Worm (Caenorhabditis elegans) whole organism, L2 larva: Measurements from ENCODE around the gene C04F6.7.

ENCODE experiments used
- C34F6.9 ChIP-seq: fragments of 150-350 bp; optimal IDR thresholded peaks from 2 replicates; lab custom pipeline; 2014; ENCODE audit warnings: missing biosample characterization, missing genetic modification characterization
- F13H6.1 ChIP-seq: sonication (generic microtip); optimal IDR thresholded peaks from 2 replicates; lab custom pipeline; 2016; ENCODE audit warnings: missing genetic modification characterization, missing compliant biosample characterization
- alr-1 ChIP-seq: fragments of 150-350 bp; optimal IDR thresholded peaks from 2 replicates; lab custom pipeline; 2014; ENCODE audit warnings: missing biosample characterization, missing genetic modification characterization
- blmp-1 ChIP-seq: sonication (generic microtip); optimal IDR thresholded peaks from 2 replicates; lab custom pipeline; 2017; ENCODE audit warnings: missing genetic modification characterization, mild to moderate bottlenecking, missing compliant biosample characterization, antibody characterized with exemption, moderate library complexity; ENCODE audit not compliant: insufficient read depth
- ceh-82 ChIP-seq: fragments of 150-350 bp; optimal IDR thresholded peaks from 2 replicates; lab custom pipeline; 2014; ENCODE audit warnings: missing biosample characterization, missing genetic modification characterization
- crh-2 ChIP-seq: sonication (generic microtip); optimal IDR thresholded peaks from 2 replicates; lab custom pipeline; 2017; ENCODE audit warnings: missing biosample characterization, missing genetic modification characterization
- dmd-4 ChIP-seq: sonication (generic microtip); optimal IDR thresholded peaks from 2 replicates; lab custom pipeline; 2017; ENCODE audit warnings: missing biosample characterization, missing genetic modification characterization
- elt-1 ChIP-seq: fragments of 150-350 bp; optimal IDR thresholded peaks from 2 replicates; lab custom pipeline; 2014; ENCODE audit warnings: missing biosample characterization, missing genetic modification characterization
- elt-3 ChIP-seq: sonication (generic microtip); optimal IDR thresholded peaks from 2 replicates; lab custom pipeline; 2017; ENCODE audit warnings: missing biosample characterization, missing genetic modification characterization
- fos-1 ChIP-seq: fragments of 150-350 bp; optimal IDR thresholded peaks from 2 replicates; lab custom pipeline; 2014; ENCODE audit warnings: missing biosample characterization, missing genetic modification characterization
- gmeb-1 ChIP-seq: fragments of 150-350 bp; optimal IDR thresholded peaks from 2 replicates; lab custom pipeline; 2014; ENCODE audit warnings: missing biosample characterization, missing genetic modification characterization
- lin-13 ChIP-seq: fragments of 150-350 bp; optimal IDR thresholded peaks from 2 replicates; lab custom pipeline; 2014; ENCODE audit warnings: missing biosample characterization, missing genetic modification reagents, missing genetic modification characterization
- lsy-2 ChIP-seq, 2 experiments: fragments of 150-350 bp in 1 of 2; sonication (generic microtip) in 1 of 2; optimal IDR thresholded peaks; 2 replicates each; lab custom pipeline; 2014 to 2017; ENCODE audit warnings: missing biosample characterization in 2 of 2, missing genetic modification characterization in 2 of 2
- mab-5 ChIP-seq: fragments of 150-350 bp; optimal IDR thresholded peaks from 2 replicates; lab custom pipeline; 2014; ENCODE audit warnings: missing biosample characterization, missing genetic modification characterization
- mdl-1 ChIP-seq, 2 experiments: fragments of 150-350 bp in 1 of 2; sonication (generic microtip) in 1 of 2; optimal IDR thresholded peaks; 2 replicates each; lab custom pipeline; 2017; ENCODE audit warnings: missing biosample characterization in 2 of 2, missing genetic modification characterization in 2 of 2
- nhr-10 ChIP-seq: sonication (generic microtip); optimal IDR thresholded peaks from 2 replicates; lab custom pipeline; 2017; ENCODE audit warnings: missing biosample characterization, missing genetic modification characterization
- nhr-11 ChIP-seq: fragments of 150-350 bp; optimal IDR thresholded peaks from 2 replicates; lab custom pipeline; 2014; ENCODE audit warnings: missing biosample characterization, missing genetic modification characterization
- nhr-12 ChIP-seq: fragments of 150-350 bp; optimal IDR thresholded peaks from 2 replicates; lab custom pipeline; 2014; ENCODE audit warnings: missing biosample characterization, missing genetic modification characterization
- nhr-129 ChIP-seq: fragments of 150-350 bp; optimal IDR thresholded peaks from 2 replicates; lab custom pipeline; 2014; ENCODE audit warnings: missing biosample characterization, missing genetic modification characterization
- nhr-21 ChIP-seq: fragments of 150-350 bp; optimal IDR thresholded peaks from 2 replicates; lab custom pipeline; 2014; ENCODE audit warnings: missing biosample characterization, missing genetic modification characterization
- nhr-25 ChIP-seq: fragments of 150-350 bp; sonication (generic microtip); optimal IDR thresholded peaks from 3 replicates; lab custom pipeline; 2014; ENCODE audit warnings: missing biosample characterization, missing genetic modification characterization
- nhr-6 ChIP-seq: fragments of 150-350 bp; optimal IDR thresholded peaks from 2 replicates; lab custom pipeline; 2014; ENCODE audit warnings: missing biosample characterization, missing genetic modification characterization
- nhr-77 ChIP-seq: fragments of 150-350 bp; optimal IDR thresholded peaks from 2 replicates; lab custom pipeline; 2014; ENCODE audit warnings: missing biosample characterization, missing genetic modification characterization
- peb-1 ChIP-seq: fragments of 150-350 bp; optimal IDR thresholded peaks from 2 replicates; lab custom pipeline; 2014; ENCODE audit warnings: missing biosample characterization, missing genetic modification characterization
- skn-1 ChIP-seq: sonication (generic microtip); optimal IDR thresholded peaks from 2 replicates; lab custom pipeline; 2017; ENCODE audit warnings: missing biosample characterization, missing genetic modification characterization
- sma-3 ChIP-seq: sonication (generic microtip); optimal IDR thresholded peaks from 2 replicates; lab custom pipeline; 2016; ENCODE audit warnings: missing genetic modification reagents, missing genetic modification characterization, missing compliant biosample characterization
- sma-9 ChIP-seq, 2 experiments: fragments of 150-350 bp in 1 of 2; sonication (generic microtip) in 1 of 2; optimal IDR thresholded peaks; 2 replicates each; lab custom pipeline; 2014 to 2016; ENCODE audit warnings: missing genetic modification characterization in 2 of 2, mild to moderate bottlenecking in 1 of 2, missing biosample characterization in 1 of 2, missing compliant biosample characterization in 1 of 2, missing genetic modification reagents in 1 of 2, moderate library complexity in 1 of 2
- snpc-4 ChIP-seq: fragments of 150-350 bp; optimal IDR thresholded peaks from 2 replicates; lab custom pipeline; 2014; ENCODE audit warnings: missing biosample characterization, missing genetic modification characterization
- unc-39 ChIP-seq: fragments of 150-350 bp; optimal IDR thresholded peaks from 2 replicates; lab custom pipeline; 2014; ENCODE audit warnings: missing biosample characterization, missing genetic modification characterization
- ztf-1 ChIP-seq: fragments of 200-800 bp; sonication (Bioruptor generic); conservative IDR thresholded peaks from 2 replicates; pipeline ENCODE4 v1.3.6; 2022; ENCODE audit warnings: missing genetic modification characterization, missing compliant biosample characterization
- ztf-11 ChIP-seq: sonication (generic microtip); optimal IDR thresholded peaks from 2 replicates; lab custom pipeline; 2017; ENCODE audit warnings: missing biosample characterization, missing genetic modification characterization
- ztf-4 ChIP-seq: fragments of 150-350 bp; optimal IDR thresholded peaks from 2 replicates; lab custom pipeline; 2014; ENCODE audit warnings: missing biosample characterization, missing genetic modification characterization

The C04F6.7 gene

DNA sequence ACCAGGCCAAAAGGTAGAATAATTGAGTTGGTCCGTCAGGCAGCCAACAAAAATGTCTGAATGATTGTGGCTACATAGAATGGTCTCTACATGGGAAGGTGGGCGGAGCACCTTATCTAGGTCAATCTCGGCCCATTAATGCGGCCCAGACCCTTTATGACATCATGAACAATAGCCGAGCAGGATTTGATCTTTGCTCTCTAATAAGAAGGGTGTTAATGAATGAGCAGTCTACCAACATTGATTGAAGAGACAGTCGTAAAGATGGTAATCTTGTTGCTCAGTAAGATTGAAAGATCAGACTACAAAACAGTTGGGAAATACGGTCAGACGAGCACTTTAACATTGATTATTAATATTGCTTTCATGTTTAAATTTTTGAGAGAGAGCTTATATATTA, 18.6 kb downstream of the C04F6.7 start:
- TF ChIP-seq sma-3 (GFP tag; lab: Kevin White, UChicago), result no peak
- no peak for TF ChIP-seq nhr-129 (tag; lab: Kevin White, UChicago)
- no peak for TF ChIP-seq F13H6.1 (tag; lab: Kevin White, UChicago)
- TF ChIP-seq ztf-1 (GFP tag; lab: Robert Waterston, UW), result no peak
- TF ChIP-seq nhr-21 (tag; lab: Kevin White, UChicago), result no peak
- no peak for TF ChIP-seq blmp-1 (tag; lab: Kevin White, UChicago)
- no peak for TF ChIP-seq lin-13 (GFP tag; lab: Kevin White, UChicago)

DNA sequence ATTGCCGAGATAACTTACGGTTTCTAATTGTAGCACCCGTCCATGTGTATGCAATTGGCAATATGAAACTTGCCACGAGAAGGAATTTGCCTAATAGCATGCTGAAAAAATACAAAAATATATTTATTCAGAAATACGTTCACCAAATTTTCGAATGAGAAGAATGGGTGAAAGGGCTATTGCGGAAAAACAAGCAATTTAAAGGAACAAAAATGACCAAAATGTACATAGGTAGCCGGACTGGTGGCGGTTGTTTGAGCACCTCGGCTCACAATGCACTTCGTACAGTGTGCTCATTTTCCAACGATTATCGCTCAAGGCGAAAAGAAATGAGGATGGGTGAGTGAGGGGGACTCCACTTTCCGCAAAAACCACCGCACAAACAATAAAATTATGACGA, 19.1 kb downstream of the C04F6.7 start, which contains the start of gene cht-1:
cht-1 (minus strand) TSS at position 101 of the 400 bp plus-strand sequence.
- TF ChIP-seq nhr-129 (tag; lab: Kevin White, UChicago) (no peak), ztf-4 (no peak), nhr-25 (no peak), lsy-2 (tag; optimal IDR thresholded peaks at IDR 0.05; lab: Kevin White, UChicago) (no peak), elt-3 (tag; lab: Kevin White, UChicago) (no peak), nhr-10 (tag; lab: Kevin White, UChicago) (no peak), nhr-6 (tag; lab: Kevin White, UChicago) (no peak), nhr-77 (tag; lab: Kevin White, UChicago) (no peak), gmeb-1 (no peak), skn-1 (tag; lab: Kevin White, UChicago) (no peak)

DNA sequence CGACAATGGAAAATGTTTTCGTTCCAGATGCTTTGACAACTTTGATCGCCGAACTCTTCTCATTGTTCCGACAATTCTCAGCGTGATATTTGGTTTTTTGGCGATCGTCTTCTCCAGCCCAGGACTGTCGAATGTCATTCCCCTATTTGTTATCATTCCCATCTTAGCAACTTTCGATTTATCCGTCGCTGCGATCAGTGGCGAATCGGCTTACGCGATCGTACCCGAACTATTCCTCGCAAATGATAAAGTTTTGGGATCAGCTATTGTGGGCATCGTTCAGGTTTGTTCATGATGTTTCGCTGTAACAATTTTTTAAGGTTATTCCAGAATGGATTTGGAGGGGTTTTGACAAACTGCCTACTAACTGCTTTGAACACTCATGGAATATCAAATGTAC, 22.2 kb downstream of the C04F6.7 start:
- TF ChIP-seq nhr-25, result no peak
- peak; percentile 19 for TF ChIP-seq elt-1 (tag; lab: Kevin White, UChicago)
- TF ChIP-seq dmd-4, result no peak

DNA sequence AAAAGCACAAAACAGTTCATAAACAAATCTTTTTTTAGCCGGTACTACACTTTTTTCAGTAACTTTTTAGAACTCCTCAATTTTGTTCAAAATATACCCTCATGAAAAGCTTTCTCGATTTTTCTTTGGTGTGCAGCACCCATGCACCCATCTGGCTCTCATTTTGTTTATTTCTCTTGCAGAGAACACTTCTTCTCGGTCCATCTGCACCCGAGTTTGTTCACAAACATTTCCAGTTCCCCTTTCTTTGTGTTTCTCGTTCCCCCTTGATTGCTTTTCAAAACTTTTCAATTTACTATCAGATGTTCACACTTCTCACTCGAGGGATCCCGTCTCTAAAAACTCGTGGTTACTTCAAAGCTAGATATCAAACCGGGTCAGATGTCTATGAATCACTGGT, 25.4 kb downstream of the C04F6.7 start, which contains the start of gene slcf-2:
slcf-2 (plus strand) TSS at position 301 of the 400 bp plus-strand sequence.
- TF ChIP-seq lin-13 (GFP tag; lab: Kevin White, UChicago) (no peak), snpc-4 (no peak), ztf-11 (no peak), mdl-1 (tag; optimal IDR thresholded peaks at IDR 0.05; lab: Kevin White, UChicago) (no peak), C34F6.9 (tag; lab: Kevin White, UChicago) (no peak), crh-2 (tag; lab: Kevin White, UChicago) (no peak), peb-1 (tag; lab: Kevin White, UChicago) (no peak), sma-9 (GFP tag; optimal IDR thresholded peaks at IDR 0.05; lab: Kevin White, UChicago) (no peak), sma-9 (tag; optimal IDR thresholded peaks at IDR 0.05; lab: Kevin White, UChicago) (no peak), fos-1 (tag; lab: Kevin White, UChicago) (no peak), nhr-12 (tag; lab: Kevin White, UChicago) (no peak), alr-1 (no peak), dmd-4 (no peak), blmp-1 (tag; lab: Kevin White, UChicago) (no peak), skn-1 (tag; lab: Kevin White, UChicago) (no peak), mab-5 (tag; lab: Kevin White, UChicago) (no peak), elt-3 (tag; lab: Kevin White, UChicago) (no peak), nhr-129 (tag; lab: Kevin White, UChicago) (no peak)

DNA sequence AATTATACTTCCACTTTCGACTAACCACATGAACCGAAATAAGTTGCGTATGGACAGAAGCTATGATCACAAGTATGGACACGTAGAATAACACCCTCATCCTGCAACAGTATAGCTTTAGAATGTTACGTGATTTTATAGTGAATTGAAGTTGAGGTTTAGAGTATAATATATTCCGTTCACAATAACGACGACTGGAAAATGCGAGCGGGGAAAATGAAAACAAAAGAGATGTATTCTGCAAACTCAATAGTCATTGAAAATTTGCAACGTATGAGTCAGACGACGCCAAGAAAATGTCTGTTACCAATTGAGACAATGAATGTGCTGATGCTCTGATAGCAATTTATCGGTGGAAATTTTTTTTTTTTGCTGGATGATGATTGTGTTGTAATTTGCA, 33.6 kb downstream of the C04F6.7 start, which contains the start of gene acp-1:
acp-1 (minus strand) TSS at position 101 of the 400 bp plus-strand sequence.
- TF ChIP-seq ztf-4 (no peak), skn-1 (tag; lab: Kevin White, UChicago) (no peak), dmd-4 (no peak), blmp-1 (tag; lab: Kevin White, UChicago) (no peak), nhr-6 (tag; lab: Kevin White, UChicago) (no peak), nhr-11 (tag; lab: Kevin White, UChicago) (no peak)

- TF ChIP-seq blmp-1 (tag; lab: Kevin White, UChicago), result no peak
- no peak for TF ChIP-seq unc-39 (tag; lab: Kevin White, UChicago)
- no peak for TF ChIP-seq nhr-11 (tag; lab: Kevin White, UChicago)
- TF ChIP-seq ceh-82 (tag; lab: Kevin White, UChicago), result no peak
- no peak for TF ChIP-seq nhr-77 (tag; lab: Kevin White, UChicago)
- no peak for TF ChIP-seq alr-1
- TF ChIP-seq, all 48 proteins: peak for 0
Measured at ce11 chrX:3380167-3380566, 38.8 kb downstream of the C04F6.7 start, which contains the start of gene ZK563.7. TSS of gene ZK563.7 (plus strand) at chrX:3380467.
